Worm (Caenorhabditis elegans) whole organism, L4 larva: Measurements from ENCODE around the gene str-52.

ENCODE experiments used
- Y75B8A.6 ChIP-seq: fragments of 200-800 bp; sonication (Bioruptor generic); IDR thresholded peaks from 2 replicates; pipeline ENCODE4 v1.3.6; 2022; ENCODE audit warnings: missing genetic modification reagents, missing genetic modification characterization, missing compliant biosample characterization
- aly-2 ChIP-seq: sonication (generic microtip); optimal IDR thresholded peaks from 2 replicates; lab custom pipeline; 2018; ENCODE audit warnings: missing biosample characterization, missing genetic modification characterization
- ama-1 ChIP-seq: fragments of 150-350 bp; optimal IDR thresholded peaks from 2 replicates; lab custom pipeline; 2014; ENCODE audit warnings: inconsistent platforms, mixed read lengths
- daf-8 ChIP-seq: fragments of 200-800 bp; sonication (Bioruptor generic); IDR thresholded peaks from 2 replicates; pipeline ENCODE4 v1.3.6; 2022; ENCODE audit warnings: missing genetic modification characterization, missing compliant biosample characterization
- fos-1 ChIP-seq: fragments of 150-350 bp; optimal IDR thresholded peaks from 2 replicates; lab custom pipeline; 2014; ENCODE audit warnings: missing biosample characterization, missing genetic modification characterization
- hlh-30 ChIP-seq: sonication (generic microtip); optimal IDR thresholded peaks from 2 replicates; lab custom pipeline; 2017; ENCODE audit warnings: antibody characterized with exemption, mild to moderate bottlenecking, missing genetic modification characterization, missing compliant biosample characterization; ENCODE audit not compliant: insufficient read depth
- lin-13 ChIP-seq: fragments of 150-350 bp; optimal IDR thresholded peaks from 2 replicates; lab custom pipeline; 2014; ENCODE audit warnings: missing biosample characterization, missing genetic modification reagents, missing genetic modification characterization
- snpc-4 ChIP-seq: fragments of 150-350 bp; optimal IDR thresholded peaks from 2 replicates; lab custom pipeline; 2014; ENCODE audit warnings: missing biosample characterization, missing genetic modification characterization
- zag-1 ChIP-seq: fragments of 150-350 bp; optimal IDR thresholded peaks from 2 replicates; lab custom pipeline; 2014; ENCODE audit warnings: missing biosample characterization, missing genetic modification characterization

ce11 chrV:2163735-2164134 lies 17.8 kb upstream of the str-52 start, which contains the start of gene str-255:
- TF ChIP-seq hlh-30 (tag; lab: Kevin White, UChicago), result no peak
- no peak for TF ChIP-seq Y75B8A.6 (GFP tag; lab: Robert Waterston, UW)
- TF ChIP-seq ama-1, result no peak
- TF ChIP-seq zag-1, result no peak
- TF ChIP-seq fos-1, result no peak
- no peak for TF ChIP-seq snpc-4
- TF ChIP-seq lin-13 (GFP tag; lab: Kevin White, UChicago), result no peak
- TF ChIP-seq aly-2 (tag; lab: Kevin White, UChicago), result no peak
- TF ChIP-seq daf-8, result no peak
